Fruit fly (Drosophila melanogaster) whole organism, embryonic: ENCODE results near the gene CG18596.
A peak's percentile ranks its signal among the peaks of the same experiment; 100 is the strongest.

ENCODE experiments used
- Antp ChIP-seq: fragments of 200-800 bp; sonication (Bioruptor generic); optimal IDR thresholded peaks from 3 replicates; lab custom pipeline; 2016; ENCODE audit warnings: missing biosample characterization, missing genetic modification characterization
- Awh ChIP-seq: fragments of 200-800 bp; sonication (Bioruptor generic); IDR thresholded peaks from 2 replicates; pipeline ENCODE4, ENCODE4 v1.3.6; 2022; ENCODE audit warnings: missing biosample characterization, missing genetic modification characterization
- B-H2 ChIP-seq: fragments of 200-800 bp; sonication (Bioruptor generic); optimal IDR thresholded peaks from 2 replicates; lab custom pipeline; 2018; ENCODE audit warnings: missing biosample characterization, mild to moderate bottlenecking, missing genetic modification characterization
- CG10147 ChIP-seq: fragments of 200-800 bp; sonication (Bioruptor generic); optimal IDR thresholded peaks from 2 replicates; lab custom pipeline; 2019; ENCODE audit warnings: missing biosample characterization, mild to moderate bottlenecking, missing genetic modification characterization, moderate library complexity
- CG11695 ChIP-seq: fragments of 200-800 bp; sonication (Bioruptor generic); IDR thresholded peaks from 3 replicates; pipeline ENCODE4 v1.3.6; 2022; ENCODE audit warnings: missing biosample characterization, missing genetic modification characterization
- CG12071 ChIP-seq: fragments of 200-800 bp; sonication (Bioruptor generic); optimal IDR thresholded peaks from 3 replicates; lab custom pipeline; 2018; ENCODE audit warnings: missing biosample characterization, mild to moderate bottlenecking, missing genetic modification characterization
- CG13775 ChIP-seq: fragments of 200-800 bp; sonication (Bioruptor generic); optimal IDR thresholded peaks from 3 replicates; lab custom pipeline; 2017; ENCODE audit warnings: missing biosample characterization, mild to moderate bottlenecking, missing genetic modification characterization
- CG16815 ChIP-seq: fragments of 200-800 bp; sonication (Bioruptor generic); optimal IDR thresholded peaks from 3 replicates; lab custom pipeline; 2017; ENCODE audit warnings: missing biosample characterization, mild to moderate bottlenecking, missing genetic modification characterization
- CG17802 ChIP-seq: fragments of 200-800 bp; sonication (Bioruptor generic); optimal IDR thresholded peaks from 2 replicates; lab custom pipeline; 2018; ENCODE audit warnings: missing biosample characterization, mild to moderate bottlenecking, missing genetic modification characterization, moderate library complexity
- CG17912 ChIP-seq: fragments of 200-800 bp; sonication (Bioruptor generic); optimal IDR thresholded peaks from 2 replicates; lab custom pipeline; 2018; ENCODE audit warnings: missing biosample characterization, mild to moderate bottlenecking, missing genetic modification characterization
- CG18764 ChIP-seq: fragments of 200-800 bp; sonication (Bioruptor generic); optimal IDR thresholded peaks from 3 replicates; lab custom pipeline; 2016; ENCODE audit warnings: missing biosample characterization, missing genetic modification characterization
- CG2116 ChIP-seq: fragments of 200-800 bp; sonication (Bioruptor generic); optimal IDR thresholded peaks from 3 replicates; lab custom pipeline; 2018; ENCODE audit warnings: missing biosample characterization, mild to moderate bottlenecking, missing genetic modification characterization
- CG31441 ChIP-seq: fragments of 200-800 bp; sonication (Bioruptor generic); IDR thresholded peaks from 2 replicates; pipeline ENCODE4 v1.3.6; 2022; ENCODE audit warnings: missing biosample characterization, missing genetic modification characterization
- CG32532 ChIP-seq: fragments of 200-800 bp; sonication (Bioruptor generic); IDR thresholded peaks from 2 replicates; pipeline ENCODE4 v1.3.6; 2022; ENCODE audit warnings: missing biosample characterization, missing genetic modification characterization
- CG3281 ChIP-seq: fragments of 200-800 bp; sonication (Bioruptor generic); optimal IDR thresholded peaks from 3 replicates; lab custom pipeline; 2017; ENCODE audit warnings: missing biosample characterization, mild to moderate bottlenecking, missing genetic modification characterization
- CG34224 ChIP-seq: fragments of 200-800 bp; sonication (Bioruptor generic); IDR thresholded peaks from 3 replicates; pipeline ENCODE4 v1.3.6; 2022; ENCODE audit warnings: missing biosample characterization, missing genetic modification characterization; ENCODE audit not compliant: partially characterized antibody
- CG3995 ChIP-seq: fragments of 200-800 bp; sonication (Bioruptor generic); optimal IDR thresholded peaks from 3 replicates; lab custom pipeline; 2016; ENCODE audit warnings: missing biosample characterization, missing genetic modification characterization
- CG4282 ChIP-seq: fragments of 200-800 bp; sonication (Bioruptor generic); optimal IDR thresholded peaks from 2 replicates; lab custom pipeline; 2016; ENCODE audit warnings: missing biosample characterization, missing genetic modification characterization
- CG4360 ChIP-seq: fragments of 200-800 bp; sonication (Bioruptor generic); IDR thresholded peaks from 2 replicates; pipeline ENCODE4 v1.3.6; 2022; ENCODE audit warnings: missing biosample characterization, missing genetic modification characterization
- CG4404 ChIP-seq: fragments of 200-800 bp; sonication (Bioruptor generic); IDR thresholded peaks from 2 replicates; pipeline ENCODE4 v1.3.6; 2022; ENCODE audit warnings: missing biosample characterization, missing genetic modification characterization
- CG4730 ChIP-seq: fragments of 200-800 bp; sonication (Bioruptor generic); IDR thresholded peaks from 2 replicates; pipeline ENCODE4 v1.3.6; 2022; ENCODE audit warnings: missing biosample characterization, missing genetic modification characterization
- CG6175 ChIP-seq: fragments of 200-800 bp; sonication (Bioruptor generic); IDR thresholded peaks from 3 replicates; pipeline ENCODE4 v1.3.6; 2022; ENCODE audit warnings: missing biosample characterization, missing genetic modification characterization
- CG6272 ChIP-seq: fragments of 200-800 bp; sonication (Bioruptor generic); IDR thresholded peaks from 2 replicates; pipeline ENCODE4 v1.3.6; 2022; ENCODE audit warnings: missing biosample characterization, missing genetic modification characterization
- CG7372 ChIP-seq: fragments of 200-800 bp; sonication (Bioruptor generic); IDR thresholded peaks from 2 replicates; pipeline ENCODE4 v1.3.6; 2022; ENCODE audit warnings: missing biosample characterization, missing genetic modification characterization
- CG7745 ChIP-seq: fragments of 200-800 bp; sonication (Bioruptor generic); optimal IDR thresholded peaks from 2 replicates; lab custom pipeline; 2018; ENCODE audit warnings: missing biosample characterization, mild to moderate bottlenecking, missing genetic modification characterization, moderate library complexity
- CG8388 ChIP-seq: fragments of 200-800 bp; sonication (Bioruptor generic); optimal IDR thresholded peaks from 2 replicates; lab custom pipeline; 2019; ENCODE audit warnings: missing biosample characterization, mild to moderate bottlenecking, missing genetic modification characterization, moderate library complexity
- CoRest ChIP-seq: fragments of 200-800 bp; sonication (Bioruptor generic); optimal IDR thresholded peaks from 3 replicates; lab custom pipeline; 2018; ENCODE audit warnings: missing biosample characterization, mild to moderate bottlenecking, missing genetic modification characterization, moderate library complexity
- D ChIP-seq, 2 experiments: fragments of 200-800 bp in 1 of 2; fragments of >200 bp in 1 of 2; sonication (Bioruptor generic) in 1 of 2; optimal IDR thresholded peaks; 2 replicates in 1 of 2; 3 replicates in 1 of 2; lab custom pipeline; 2017; ENCODE audit warnings: mild to moderate bottlenecking in 1 of 2, missing biosample characterization in 1 of 2, missing genetic modification characterization in 1 of 2, missing genetic modification reagents in 1 of 2
- Fer1 ChIP-seq: fragments of 200-800 bp; sonication (Bioruptor generic); optimal IDR thresholded peaks from 2 replicates; lab custom pipeline; 2017; ENCODE audit warnings: missing biosample characterization, mild to moderate bottlenecking, missing genetic modification characterization
- Hsf ChIP-seq: fragments of 200-800 bp; sonication (Bioruptor generic); optimal IDR thresholded peaks from 3 replicates; lab custom pipeline; 2016; ENCODE audit warnings: missing biosample characterization, missing genetic modification characterization
- NFAT ChIP-seq: fragments of 200-800 bp; sonication (Bioruptor generic); IDR thresholded peaks from 2 replicates; pipeline ENCODE4 v1.3.6; 2022; ENCODE audit warnings: missing biosample characterization, missing genetic modification characterization
- Neu2 ChIP-seq: fragments of 200-800 bp; sonication (Bioruptor generic); optimal IDR thresholded peaks from 3 replicates; lab custom pipeline; 2016; ENCODE audit warnings: missing biosample characterization, missing genetic modification characterization, borderline replicate concordance
- Nf-YA ChIP-seq: fragments of 200-800 bp; sonication (Bioruptor generic); IDR thresholded peaks from 2 replicates; pipeline ENCODE4 v1.3.6; 2022; ENCODE audit warnings: missing biosample characterization, missing genetic modification characterization
- Ptx1 ChIP-seq: fragments of 200-800 bp; sonication (Bioruptor generic); IDR thresholded peaks from 2 replicates; pipeline ENCODE4 v1.3.6; 2022; ENCODE audit warnings: missing biosample characterization, missing genetic modification characterization
- Stat92E ChIP-seq, 3 experiments: fragments of >200 bp in 2 of 3; fragments of 200-800 bp in 1 of 3; sonication (Bioruptor generic) in 1 of 3; optimal IDR thresholded peaks; 2 replicates each; lab custom pipeline; 2017 to 2019; ENCODE audit warnings: missing biosample characterization in 3 of 3, missing genetic modification characterization in 3 of 3, mild to moderate bottlenecking in 1 of 3, moderate library complexity in 1 of 3
- Xrp1 ChIP-seq: fragments of 200-800 bp; sonication (Bioruptor generic); IDR thresholded peaks from 2 replicates; pipeline ENCODE4 v1.3.6; 2022; ENCODE audit warnings: missing biosample characterization, missing genetic modification characterization
- al ChIP-seq: fragments of 200-800 bp; sonication (Bioruptor generic); IDR thresholded peaks from 2 replicates; pipeline ENCODE4 v1.3.6; 2022; ENCODE audit warnings: missing biosample characterization, missing genetic modification characterization
- aop ChIP-seq: fragments of 200-800 bp; sonication (Bioruptor generic); IDR thresholded peaks from 2 replicates; pipeline ENCODE4 v1.3.6; 2022; ENCODE audit warnings: missing biosample characterization, missing genetic modification characterization
- cato ChIP-seq: fragments of 200-800 bp; sonication (Bioruptor generic); optimal IDR thresholded peaks from 2 replicates; lab custom pipeline; 2016; ENCODE audit warnings: missing biosample characterization, missing genetic modification characterization, borderline replicate concordance
- exex ChIP-seq: fragments of 200-800 bp; sonication (Bioruptor generic); optimal IDR thresholded peaks from 4 replicates; lab custom pipeline; 2018; ENCODE audit warnings: missing biosample characterization, mild to moderate bottlenecking, missing genetic modification characterization, moderate library complexity
- fd64A ChIP-seq: fragments of 200-800 bp; sonication (Bioruptor generic); optimal IDR thresholded peaks from 3 replicates; lab custom pipeline; 2018; ENCODE audit warnings: missing biosample characterization, mild to moderate bottlenecking, missing genetic modification characterization
- grau ChIP-seq: fragments of 200-800 bp; optimal IDR thresholded peaks from 3 replicates; lab custom pipeline; 2019; ENCODE audit warnings: missing biosample characterization, mild to moderate bottlenecking, missing genetic modification characterization, moderate library complexity
- hbn ChIP-seq: fragments of 200-800 bp; sonication (Bioruptor generic); IDR thresholded peaks from 2 replicates; pipeline ENCODE4 v1.3.6; 2022; ENCODE audit warnings: missing biosample characterization, missing genetic modification characterization; ENCODE audit not compliant: partially characterized antibody
- kni ChIP-seq: fragments of 200-800 bp; sonication (Bioruptor generic); optimal IDR thresholded peaks from 3 replicates; lab custom pipeline; 2017; ENCODE audit warnings: mild to moderate bottlenecking, missing biosample characterization, missing genetic modification reagents, missing genetic modification characterization
- lilli ChIP-seq: fragments of 200-800 bp; sonication (Bioruptor generic); optimal IDR thresholded peaks from 3 replicates; lab custom pipeline; 2016; ENCODE audit warnings: missing biosample characterization, missing genetic modification characterization
- luna ChIP-seq: fragments of 200-800 bp; sonication (Bioruptor generic); optimal IDR thresholded peaks from 2 replicates; lab custom pipeline; 2016; ENCODE audit warnings: missing biosample characterization, missing genetic modification characterization
- onecut ChIP-seq: fragments of 200-800 bp; sonication (Bioruptor generic); IDR thresholded peaks from 2 replicates; pipeline ENCODE4 v1.3.6; 2022; ENCODE audit warnings: missing biosample characterization, missing genetic modification characterization
- org-1 ChIP-seq: fragments of 200-800 bp; sonication (Bioruptor generic); optimal IDR thresholded peaks from 2 replicates; lab custom pipeline; 2017; ENCODE audit warnings: missing biosample characterization, missing genetic modification characterization
- pho ChIP-seq: fragments of 200-800 bp; sonication (Bioruptor generic); optimal IDR thresholded peaks from 2 replicates; lab custom pipeline; 2016; ENCODE audit warnings: missing biosample characterization, missing genetic modification characterization
- ranshi ChIP-seq: fragments of 200-800 bp; sonication (Bioruptor generic); IDR thresholded peaks from 2 replicates; pipeline ENCODE4 v1.3.6; 2022; ENCODE audit warnings: missing biosample characterization, missing genetic modification characterization

The CG18596 gene

DNA sequence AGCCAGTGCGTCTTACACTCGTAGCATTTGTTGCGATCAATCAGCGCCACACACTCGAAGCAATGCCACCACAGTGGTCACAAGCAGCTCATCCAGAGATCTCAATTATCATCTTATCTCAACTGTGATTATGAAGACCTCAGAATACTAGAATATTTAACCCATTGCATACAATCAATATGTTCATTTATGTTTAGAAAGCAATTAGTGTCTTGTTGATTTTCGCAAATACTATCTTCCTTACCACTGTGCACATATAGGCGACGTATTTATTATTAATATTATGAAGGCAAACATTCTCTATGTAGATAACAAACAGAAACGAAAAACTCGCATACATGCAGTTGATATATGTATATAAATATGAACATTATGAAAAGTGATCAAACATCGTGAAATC lies 16.9 kb upstream of the CG18596 start (continued):
- TF ChIP-seq aop (GFP tag; lab: Robert Waterston, UW) (no peak), ranshi (GFP tag; lab: Robert Waterston, UW) (peak; percentile 56), D (optimal IDR thresholded peaks at IDR 0.05; lab: Kevin White, UChicago) (no peak), D (GFP tag; optimal IDR thresholded peaks at IDR 0.05; lab: Kevin White, UChicago) (peak; percentile 82), CG6272 (GFP tag; lab: Robert Waterston, UW) (peak; percentile 55), CG7745 (tag; lab: Kevin White, UChicago) (peak; percentile 60), CG17912 (GFP tag; lab: Kevin White, UChicago) (no peak), CG3281 (peak; percentile 52), CG2116 (GFP tag; lab: Kevin White, UChicago) (peak; percentile 46), CG13775 (peak; percentile 44), CoRest (tag; lab: Kevin White, UChicago) (peak; percentile 68), CG6175 (0 out of 3 replicates have a peak, but pooled peaks have one; percentile 13), CG12071 (GFP tag; lab: Kevin White, UChicago) (peak; percentile 57), CG8388 (peak; percentile 37), CG16815 (GFP tag; lab: Kevin White, UChicago) (peak; percentile 38), B-H2 (no peak), CG32532 (peak; percentile 73), cato (GFP tag; lab: Kevin White, UChicago) (peak; percentile 64), CG4282 (GFP tag; lab: Kevin White, UChicago) (no peak), Fer1 (peak; percentile 40), Xrp1 (GFP tag; lab: Robert Waterston, UW) (peak; percentile 88), al (GFP tag; lab: Robert Waterston, UW) (peak; percentile 37; the same call in 1 of the 2 replicates), org-1 (GFP tag; lab: Kevin White, UChicago) (peak; percentile 69), hbn (GFP tag; lab: Robert Waterston, UW) (no peak), exex (tag; lab: Kevin White, UChicago) (peak; percentile 41), CG4360 (GFP tag; lab: Robert Waterston, UW) (peak; percentile 61; the same call in 1 of the 2 replicates), kni (GFP tag; lab: Kevin White, UChicago) (peak; percentile 78), CG7372 (GFP tag; lab: Robert Waterston, UW) (peak; percentile 36; the same call in 1 of the 2 replicates), luna (GFP tag; lab: Kevin White, UChicago) (no peak), Nf-YA (peak; percentile 53; the same call in 1 of the 2 replicates), CG10147 (GFP tag; lab: Kevin White, UChicago) (peak; percentile 40), grau (tag; lab: Kevin White, UChicago) (peak; percentile 58), lilli (peak; percentile 52), Ptx1 (GFP tag; lab: Robert Waterston, UW) (peak; percentile 77), Hsf (peak; percentile 51), CG3995 (no peak), fd64A (GFP tag; lab: Kevin White, UChicago) (peak; percentile 86), CG17802 (tag; lab: Kevin White, UChicago) (peak; percentile 63), Stat92E (GFP tag; optimal IDR thresholded peaks at IDR 0.05; lab: Kevin White, UChicago) (peak in 1 of 3 experiments; percentile 15), pho (no peak), CG4404 (GFP tag; lab: Robert Waterston, UW) (0 out of 2 replicates have a peak, but pooled peaks have one; percentile 17), Antp (GFP tag; lab: Kevin White, UChicago) (peak; percentile 20), CG31441 (GFP tag; lab: Robert Waterston, UW) (peak; percentile 85), onecut (peak; percentile 38), CG11695 (GFP tag; lab: Robert Waterston, UW) (peak; percentile 85), Neu2 (no peak), Awh (GFP tag; lab: Robert Waterston, UW) (peak; percentile 83), CG18764 (GFP tag; lab: Kevin White, UChicago) (peak; percentile 84), CG34224 (GFP tag; lab: Robert Waterston, UW) (no peak), NFAT (GFP tag; lab: Robert Waterston, UW) (0 out of 2 replicates have a peak, but pooled peaks have one; percentile 31), CG4730 (peak; percentile 71)
